Fruit fly (Drosophila melanogaster) whole organism, prepupa: ENCODE data around the gene CG11089.

ENCODE experiments used
- Blimp-1 ChIP-seq: fragments of 200-800 bp; sonication (Bioruptor generic); optimal IDR thresholded peaks from 3 replicates; lab custom pipeline; 2017; ENCODE audit warnings: missing biosample characterization, missing genetic modification characterization, mild to moderate bottlenecking, moderate library complexity, missing genetic modification reagents
- CG10631 ChIP-seq: fragments of 200-800 bp; sonication (Bioruptor generic); optimal IDR thresholded peaks from 2 replicates; lab custom pipeline; 2016; ENCODE audit warnings: missing biosample characterization, missing genetic modification characterization
- CG10669 ChIP-seq: fragments of 200-800 bp; sonication (Bioruptor generic); optimal IDR thresholded peaks from 3 replicates; lab custom pipeline; 2018; ENCODE audit warnings: missing biosample characterization, mild to moderate bottlenecking, missing genetic modification characterization, moderate library complexity
- CG11294 ChIP-seq: fragments of 200-800 bp; sonication (Bioruptor generic); IDR thresholded peaks from 2 replicates; pipeline ENCODE4 v1.3.6; 2022; ENCODE audit warnings: missing biosample characterization, missing genetic modification characterization
- CG11902 ChIP-seq: fragments of 200-800 bp; sonication (Bioruptor generic); optimal IDR thresholded peaks from 3 replicates; lab custom pipeline; 2016; ENCODE audit warnings: missing biosample characterization, missing genetic modification characterization
- CG16779 ChIP-seq: fragments of 200-800 bp; sonication (Bioruptor generic); optimal IDR thresholded peaks from 3 replicates; lab custom pipeline; 2017; ENCODE audit warnings: missing biosample characterization, mild to moderate bottlenecking, missing genetic modification characterization
- CG3032 ChIP-seq: fragments of 200-800 bp; optimal IDR thresholded peaks from 2 replicates; lab custom pipeline; 2019; ENCODE audit warnings: missing biosample characterization, mild to moderate bottlenecking, missing genetic modification characterization, moderate library complexity
- CG31627 ChIP-seq: fragments of 200-800 bp; sonication (Bioruptor generic); optimal IDR thresholded peaks from 3 replicates; lab custom pipeline; 2016; ENCODE audit warnings: missing biosample characterization, missing genetic modification characterization
- CG32006 ChIP-seq: fragments of 200-800 bp; sonication (Bioruptor generic); optimal IDR thresholded peaks from 3 replicates; lab custom pipeline; 2017; ENCODE audit warnings: missing biosample characterization, mild to moderate bottlenecking, missing genetic modification characterization
- CG34406 ChIP-seq: fragments of 200-800 bp; sonication (Bioruptor generic); optimal IDR thresholded peaks from 3 replicates; lab custom pipeline; 2016; ENCODE audit warnings: missing biosample characterization, missing genetic modification characterization
- CG3919 ChIP-seq: fragments of 200-800 bp; sonication (Bioruptor generic); optimal IDR thresholded peaks from 3 replicates; lab custom pipeline; 2016; ENCODE audit warnings: missing biosample characterization, missing genetic modification characterization
- CG4318 ChIP-seq: fragments of 200-800 bp; sonication (Bioruptor generic); optimal IDR thresholded peaks from 3 replicates; lab custom pipeline; 2017; ENCODE audit warnings: missing biosample characterization, mild to moderate bottlenecking, missing genetic modification characterization
- CG6163 ChIP-seq: fragments of 200-800 bp; sonication (Bioruptor generic); IDR thresholded peaks from 3 replicates; pipeline ENCODE4 v1.3.6; 2022; ENCODE audit warnings: missing biosample characterization, missing genetic modification characterization
- CG6276 ChIP-seq: fragments of 200-800 bp; sonication (Bioruptor generic); optimal IDR thresholded peaks from 2 replicates; lab custom pipeline; 2017; ENCODE audit warnings: missing biosample characterization, mild to moderate bottlenecking, missing genetic modification characterization
- CG6792 ChIP-seq: fragments of 200-800 bp; sonication (Bioruptor generic); optimal IDR thresholded peaks from 3 replicates; lab custom pipeline; 2016; ENCODE audit warnings: missing biosample characterization, missing genetic modification characterization
- CG6808 ChIP-seq: fragments of 200-800 bp; sonication (Bioruptor generic); optimal IDR thresholded peaks from 3 replicates; lab custom pipeline; 2017; ENCODE audit warnings: missing biosample characterization, missing genetic modification characterization, mild to moderate bottlenecking, moderate library complexity, missing genetic modification reagents
- CG7368 ChIP-seq: fragments of 200-800 bp; sonication (Bioruptor generic); optimal IDR thresholded peaks from 3 replicates; lab custom pipeline; 2016; ENCODE audit warnings: missing biosample characterization, missing genetic modification characterization
- CG8119 ChIP-seq: fragments of 200-800 bp; sonication (Bioruptor generic); IDR thresholded peaks from 3 replicates; pipeline ENCODE4 v1.3.6; 2022; ENCODE audit warnings: missing biosample characterization, missing genetic modification characterization
- CG8319 ChIP-seq: fragments of 200-800 bp; sonication (Bioruptor generic); optimal IDR thresholded peaks from 3 replicates; lab custom pipeline; 2016; ENCODE audit warnings: missing biosample characterization, missing genetic modification characterization
- CG9139 ChIP-seq: fragments of 200-800 bp; sonication (Bioruptor generic); optimal IDR thresholded peaks from 3 replicates; lab custom pipeline; 2017; ENCODE audit warnings: missing biosample characterization, mild to moderate bottlenecking, missing genetic modification characterization
- Eip78C ChIP-seq: fragments of 200-800 bp; sonication (Bioruptor generic); peaks from one replicate; lab custom pipeline; 2016; ENCODE audit warnings: missing biosample characterization, missing genetic modification characterization
- Eip93F ChIP-seq: fragments of 200-800 bp; sonication (Bioruptor generic); optimal IDR thresholded peaks from 2 replicates; lab custom pipeline; 2016; ENCODE audit warnings: missing biosample characterization, mild to moderate bottlenecking, missing genetic modification characterization
- Ets96B ChIP-seq: fragments of 200-800 bp; optimal IDR thresholded peaks from 2 replicates; lab custom pipeline; 2019; ENCODE audit warnings: missing biosample characterization, mild to moderate bottlenecking, missing genetic modification characterization, moderate library complexity
- Gug ChIP-seq: fragments of 200-800 bp; sonication (Bioruptor generic); IDR thresholded peaks from 2 replicates; pipeline ENCODE4 v1.3.6; 2022; ENCODE audit warnings: missing biosample characterization, missing genetic modification characterization
- Hr38 ChIP-seq: sonication (Bioruptor generic); optimal IDR thresholded peaks from 2 replicates; lab custom pipeline; 2016; ENCODE audit warnings: missing biosample characterization, missing genetic modification characterization
- Hr39 ChIP-seq: fragments of 200-800 bp; sonication (Bioruptor generic); optimal IDR thresholded peaks from 2 replicates; lab custom pipeline; 2016; ENCODE audit warnings: missing biosample characterization, missing genetic modification characterization
- Hr4 ChIP-seq: fragments of 200-800 bp; sonication (Bioruptor generic); optimal IDR thresholded peaks from 3 replicates; lab custom pipeline; 2016; ENCODE audit warnings: missing biosample characterization, missing genetic modification characterization
- Lpt ChIP-seq: fragments of 200-800 bp; sonication (Bioruptor generic); optimal IDR thresholded peaks from 3 replicates; lab custom pipeline; 2016; ENCODE audit warnings: missing biosample characterization, missing genetic modification characterization
- OdsH ChIP-seq: fragments of 200-800 bp; sonication (Bioruptor generic); optimal IDR thresholded peaks from 3 replicates; lab custom pipeline; 2016; ENCODE audit warnings: missing biosample characterization, missing genetic modification characterization
- Smox ChIP-seq: fragments of 200-800 bp; sonication (Bioruptor generic); optimal IDR thresholded peaks from 3 replicates; lab custom pipeline; 2016; ENCODE audit warnings: missing biosample characterization, missing genetic modification characterization
- Sox102F ChIP-seq: fragments of 200-800 bp; sonication (Bioruptor generic); optimal IDR thresholded peaks from 2 replicates; lab custom pipeline; 2016; ENCODE audit warnings: missing biosample characterization, mild to moderate bottlenecking, missing genetic modification characterization
- Sox14 ChIP-seq: fragments of 200-800 bp; sonication (Bioruptor generic); optimal IDR thresholded peaks from 3 replicates; lab custom pipeline; 2016; ENCODE audit warnings: missing biosample characterization, missing genetic modification characterization
- Sox15 ChIP-seq: fragments of 200-800 bp; sonication (Bioruptor generic); optimal IDR thresholded peaks from 3 replicates; lab custom pipeline; 2016; ENCODE audit warnings: missing biosample characterization, missing genetic modification characterization
- achi ChIP-seq: fragments of 200-800 bp; sonication (Bioruptor generic); optimal IDR thresholded peaks from 3 replicates; lab custom pipeline; 2016; ENCODE audit warnings: missing biosample characterization, missing genetic modification characterization
- dac ChIP-seq: fragments of 200-800 bp; sonication (Bioruptor generic); optimal IDR thresholded peaks from 2 replicates; lab custom pipeline; 2017; ENCODE audit warnings: missing biosample characterization, mild to moderate bottlenecking, missing genetic modification characterization
- eg ChIP-seq: fragments of 200-800 bp; sonication (Bioruptor generic); IDR thresholded peaks from 3 replicates; pipeline ENCODE4 v1.3.6; 2022; ENCODE audit warnings: missing biosample characterization, missing genetic modification characterization
- esn ChIP-seq: fragments of 200-800 bp; sonication (Bioruptor generic); optimal IDR thresholded peaks from 2 replicates; lab custom pipeline; 2016; ENCODE audit warnings: missing biosample characterization, mild to moderate bottlenecking, missing genetic modification characterization, moderate library complexity
- fd59A ChIP-seq: fragments of 200-800 bp; sonication (Bioruptor generic); optimal IDR thresholded peaks from 2 replicates; lab custom pipeline; 2017; ENCODE audit warnings: missing biosample characterization, mild to moderate bottlenecking, missing genetic modification characterization, missing genetic modification reagents
- fd85E ChIP-seq: fragments of 200-800 bp; sonication (Bioruptor generic); optimal IDR thresholded peaks from 3 replicates; lab custom pipeline; 2016; ENCODE audit warnings: missing biosample characterization, missing genetic modification characterization
- fkh ChIP-seq: fragments of 200-800 bp; sonication (Bioruptor generic); optimal IDR thresholded peaks from 3 replicates; lab custom pipeline; 2017; ENCODE audit warnings: missing biosample characterization, mild to moderate bottlenecking, missing genetic modification characterization, moderate library complexity
- lz ChIP-seq: fragments of 200-800 bp; sonication (Bioruptor generic); optimal IDR thresholded peaks from 3 replicates; lab custom pipeline; 2016; ENCODE audit warnings: missing biosample characterization, missing genetic modification characterization
- net ChIP-seq: fragments of 200-800 bp; sonication (Bioruptor generic); optimal IDR thresholded peaks from 3 replicates; lab custom pipeline; 2016; ENCODE audit warnings: missing biosample characterization, missing genetic modification characterization
- ss ChIP-seq, 2 experiments: fragments of 200-800 bp; sonication (Bioruptor generic); optimal IDR thresholded peaks; 2 replicates in 1 of 2; 3 replicates in 1 of 2; lab custom pipeline; 2017 to 2018; ENCODE audit warnings: mild to moderate bottlenecking in 2 of 2, missing biosample characterization in 2 of 2, missing genetic modification characterization in 2 of 2, moderate library complexity in 1 of 2
- svp ChIP-seq: fragments of 200-800 bp; sonication (Bioruptor generic); peaks from one replicate; lab custom pipeline; 2016; ENCODE audit warnings: missing biosample characterization, missing genetic modification characterization
- vri ChIP-seq: fragments of 200-800 bp; sonication (Bioruptor generic); optimal IDR thresholded peaks from 3 replicates; lab custom pipeline; 2016; ENCODE audit warnings: missing biosample characterization, mild to moderate bottlenecking, missing genetic modification characterization

Gene CG11089

DNA sequence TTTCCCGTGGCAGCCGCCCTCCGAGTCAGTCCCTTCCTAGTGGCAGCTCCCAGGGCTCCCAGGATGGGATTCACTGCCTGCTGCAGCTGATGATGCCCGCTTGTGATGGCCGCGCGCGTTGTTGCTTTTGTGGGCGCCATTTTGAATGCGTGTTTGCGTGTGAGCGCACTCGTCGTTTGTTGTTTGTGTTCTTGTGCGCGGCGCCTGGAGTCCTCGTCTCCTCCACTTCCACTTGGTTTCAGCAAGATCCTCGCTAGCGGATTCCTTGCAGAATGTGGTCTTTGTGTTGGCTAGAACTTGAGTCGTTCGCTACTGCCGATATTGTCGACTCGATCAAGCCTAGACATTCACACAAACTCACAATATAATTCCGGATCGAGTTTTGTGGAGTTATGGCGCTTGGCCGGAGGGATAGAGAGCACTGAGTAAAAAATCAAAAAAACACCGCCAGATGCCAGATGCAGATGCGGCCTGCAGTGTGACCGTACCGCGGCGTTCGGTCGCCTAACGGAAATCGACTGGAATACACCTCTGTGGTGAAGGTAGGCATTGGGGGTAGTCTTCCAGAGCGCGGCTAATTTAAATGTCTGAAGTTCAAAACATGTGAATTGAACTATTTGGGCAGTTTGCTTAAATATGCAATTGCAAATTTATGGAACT lies 6.3 kb upstream of the CG11089 start, which contains the start of gene CycB3 (continued):
- TF ChIP-seq CG10669 (no peak), CG3032 (tag; lab: Kevin White, UChicago) (peak; percentile 14), dac (GFP tag; lab: Kevin White, UChicago) (no peak), Eip93F (GFP tag; lab: Kevin White, UChicago) (no peak), Eip78C (GFP tag; lab: Kevin White, UChicago) (peak; percentile 67), Hr4 (GFP tag; lab: Kevin White, UChicago) (no peak), ss (GFP tag; optimal IDR thresholded peaks at IDR 0.05; lab: Kevin White, UChicago) (peak; percentile 36 to 73), fd85E (no peak), CG7368 (GFP tag; lab: Kevin White, UChicago) (no peak), CG6792 (no peak), CG9139 (GFP tag; lab: Kevin White, UChicago) (no peak), CG34406 (no peak), vri (GFP tag; lab: Kevin White, UChicago) (no peak), CG31627 (no peak), CG4318 (GFP tag; lab: Kevin White, UChicago) (no peak), Gug (GFP tag; lab: Robert Waterston, UW) (no peak), Lpt (GFP tag; lab: Kevin White, UChicago) (no peak)

DNA sequence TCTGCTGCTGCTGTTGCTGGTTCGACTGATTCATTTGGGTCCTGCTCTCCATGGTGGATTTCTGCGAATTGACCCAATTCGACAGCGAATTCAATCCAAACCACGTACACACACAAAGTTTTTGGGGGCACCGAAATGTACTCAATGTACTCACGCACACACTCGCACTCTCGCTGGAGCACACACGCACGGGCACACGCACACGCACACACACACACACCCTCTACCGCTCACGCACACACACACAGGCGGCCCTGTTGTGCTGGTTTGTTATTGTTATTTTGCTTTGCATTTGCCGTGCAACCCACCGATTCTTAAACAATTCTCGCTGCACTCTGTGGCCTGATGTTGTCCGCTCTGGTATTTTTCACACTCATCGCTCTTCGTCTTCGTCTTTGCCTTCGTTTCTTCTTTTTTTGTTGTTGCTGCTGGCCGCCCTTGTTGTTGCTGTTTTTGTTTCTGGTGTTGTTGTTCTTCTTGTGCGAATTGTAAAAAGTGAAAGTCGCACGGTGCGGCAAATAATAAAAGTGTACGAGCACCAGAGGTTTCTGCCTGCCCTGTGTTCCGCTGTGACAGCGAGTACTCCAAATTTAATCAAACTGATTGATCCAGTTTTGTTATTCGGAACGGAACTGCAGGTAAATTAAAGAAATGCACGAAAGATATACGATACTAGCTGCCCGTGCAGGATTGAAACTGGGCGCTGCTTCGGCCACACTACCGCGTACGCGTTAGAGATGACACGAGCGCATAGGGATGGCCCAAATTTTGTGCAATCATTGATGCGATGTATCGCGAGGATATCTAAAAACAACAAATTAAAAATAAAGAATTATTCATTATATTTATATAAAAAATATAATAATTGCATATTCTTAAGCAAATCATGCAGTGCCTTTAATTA lies 654 bp upstream of the CG11089 start, which contains the start of gene CG3744:
CG3744 (minus strand) TSS at position 716 of the 904 bp plus-strand sequence.
- TF ChIP-seq net (GFP tag; lab: Kevin White, UChicago) (peak; percentile 72), CG3032 (tag; lab: Kevin White, UChicago) (peak; percentile 84), CG32006 (GFP tag; lab: Kevin White, UChicago) (peak; percentile 85), Eip93F (GFP tag; lab: Kevin White, UChicago) (peak; percentile 81), CG34406 (peak; percentile 60), Smox (GFP tag; lab: Kevin White, UChicago) (no peak), CG6792 (peak; percentile 62), CG11902 (peak; percentile 66), Sox15 (GFP tag; lab: Kevin White, UChicago) (peak; percentile 58), fkh (GFP tag; lab: Kevin White, UChicago) (no peak), Hr39 (GFP tag; lab: Kevin White, UChicago) (peak; percentile 74), CG16779 (peak; percentile 5), CG3919 (GFP tag; lab: Kevin White, UChicago) (peak; percentile 88), Hr38 (GFP tag; lab: Kevin White, UChicago) (no peak), achi (peak; percentile 81), Sox102F (peak; percentile 35), svp (peak; percentile 75), esn (GFP tag; lab: Kevin White, UChicago) (peak; percentile 77), CG8119 (GFP tag; lab: Robert Waterston, UW) (peak; percentile 76), CG6276 (GFP tag; lab: Kevin White, UChicago) (no peak), CG6808 (GFP tag; lab: Kevin White, UChicago) (peak; percentile 47), CG4318 (GFP tag; lab: Kevin White, UChicago) (no peak), CG6163 (GFP tag; lab: Robert Waterston, UW) (peak; percentile 89), Sox14 (peak; percentile 62), CG10669 (no peak), fd59A (GFP tag; lab: Kevin White, UChicago) (peak; percentile 31), CG10631 (GFP tag; lab: Kevin White, UChicago) (no peak), CG11294 (GFP tag; lab: Robert Waterston, UW) (peak; percentile 85), CG8319 (GFP tag; lab: Kevin White, UChicago) (no peak), fd85E (no peak), Hr4 (GFP tag; lab: Kevin White, UChicago) (peak; percentile 74), OdsH (GFP tag; lab: Kevin White, UChicago) (peak; percentile 82), Blimp-1 (GFP tag; lab: Kevin White, UChicago) (peak; percentile 99), ss (GFP tag; optimal IDR thresholded peaks at IDR 0.05; lab: Kevin White, UChicago) (peak in 1 of 2 experiments; percentile 70), lz (peak; percentile 74), dac (GFP tag; lab: Kevin White, UChicago) (peak; percentile 79), CG31627 (peak; percentile 77), vri (GFP tag; lab: Kevin White, UChicago) (no peak), eg (peak; percentile 94), Ets96B (tag; lab: Kevin White, UChicago) (peak; percentile 73)
